Worm (Caenorhabditis elegans) whole organism, early embryonic: ENCODE results near the gene ung-1.

Experiments
- B0310.2 ChIP-seq: sonication (generic microtip); optimal IDR thresholded peaks from 2 replicates; lab custom pipeline; 2016; ENCODE audit warnings: mild to moderate bottlenecking, missing genetic modification characterization, missing compliant biosample characterization
- F13C5.2 ChIP-seq: sonication (generic microtip); optimal IDR thresholded peaks from 2 replicates; lab custom pipeline; 2017; ENCODE audit warnings: mild to moderate bottlenecking, missing genetic modification characterization, inconsistent platforms, missing compliant biosample characterization
- aly-1 ChIP-seq: sonication (generic microtip); optimal IDR thresholded peaks from 2 replicates; lab custom pipeline; 2016; ENCODE audit warnings: missing genetic modification characterization, missing compliant biosample characterization
- ama-1 ChIP-seq: fragments of 150-350 bp; optimal IDR thresholded peaks from 2 replicates; lab custom pipeline; 2014
- ceh-13 ChIP-seq: fragments of 200-800 bp; sonication (Bioruptor generic); optimal IDR thresholded peaks from 2 replicates; lab custom pipeline; 2018; ENCODE audit warnings: mild to moderate bottlenecking, missing genetic modification characterization, missing compliant biosample characterization
- ceh-36 ChIP-seq: sonication (generic microtip); optimal IDR thresholded peaks from 2 replicates; lab custom pipeline; 2016; ENCODE audit warnings: missing genetic modification characterization, inconsistent platforms, missing compliant biosample characterization
- ets-7 ChIP-seq: sonication (generic microtip); optimal IDR thresholded peaks from 2 replicates; lab custom pipeline; 2016; ENCODE audit warnings: missing genotype, missing genetic modification characterization, missing compliant biosample characterization
- flt-1 ChIP-seq: fragments of 200-800 bp; sonication (Bioruptor generic); IDR thresholded peaks from 2 replicates; pipeline ENCODE4 v1.3.6; 2022; ENCODE audit warnings: missing genetic modification characterization, missing compliant biosample characterization
- hmbx-1 ChIP-seq: sonication (generic microtip); optimal IDR thresholded peaks from 2 replicates; lab custom pipeline; 2016; ENCODE audit warnings: mild to moderate bottlenecking, missing genetic modification characterization, missing compliant biosample characterization
- hmg-4 ChIP-seq: fragments of 200-800 bp; sonication (Bioruptor generic); optimal IDR thresholded peaks from 2 replicates; lab custom pipeline; 2018; ENCODE audit warnings: mild to moderate bottlenecking, missing genetic modification characterization, missing compliant biosample characterization
- hnd-1 ChIP-seq: sonication (generic microtip); optimal IDR thresholded peaks from 2 replicates; lab custom pipeline; 2016; ENCODE audit warnings: missing genetic modification characterization, missing compliant biosample characterization
- pes-1 ChIP-seq: fragments of 200-800 bp; sonication (Bioruptor generic); IDR thresholded peaks from 2 replicates; pipeline ENCODE4 v1.3.6; 2022; ENCODE audit warnings: missing genetic modification reagents, missing genetic modification characterization, missing compliant biosample characterization
- scrt-1 ChIP-seq: fragments of 200-800 bp; sonication (Bioruptor generic); IDR thresholded peaks from 2 replicates; pipeline ENCODE4 v1.3.6; 2022; ENCODE audit warnings: missing genetic modification characterization, missing compliant biosample characterization
- sea-1 ChIP-seq: fragments of 200-800 bp; sonication (Bioruptor generic); conservative IDR thresholded peaks from 2 replicates; pipeline ENCODE4 v1.3.6; 2022; ENCODE audit warnings: missing genetic modification characterization, missing compliant biosample characterization
- tbx-11 ChIP-seq: fragments of 200-800 bp; sonication (Bioruptor generic); IDR thresholded peaks from 2 replicates; pipeline ENCODE4 v1.3.6; 2022; ENCODE audit warnings: missing genetic modification characterization, missing compliant biosample characterization
- tbx-37 ChIP-seq: fragments of 200-800 bp; sonication (Bioruptor generic); conservative IDR thresholded peaks from 2 replicates; pipeline ENCODE4 v1.3.6; 2022; ENCODE audit warnings: missing genetic modification reagents, missing genetic modification characterization, missing compliant biosample characterization
- tra-4 ChIP-seq: sonication (generic microtip); optimal IDR thresholded peaks from 2 replicates; lab custom pipeline; 2017; ENCODE audit warnings: missing genetic modification characterization, missing compliant biosample characterization

Gene ung-1

DNA sequence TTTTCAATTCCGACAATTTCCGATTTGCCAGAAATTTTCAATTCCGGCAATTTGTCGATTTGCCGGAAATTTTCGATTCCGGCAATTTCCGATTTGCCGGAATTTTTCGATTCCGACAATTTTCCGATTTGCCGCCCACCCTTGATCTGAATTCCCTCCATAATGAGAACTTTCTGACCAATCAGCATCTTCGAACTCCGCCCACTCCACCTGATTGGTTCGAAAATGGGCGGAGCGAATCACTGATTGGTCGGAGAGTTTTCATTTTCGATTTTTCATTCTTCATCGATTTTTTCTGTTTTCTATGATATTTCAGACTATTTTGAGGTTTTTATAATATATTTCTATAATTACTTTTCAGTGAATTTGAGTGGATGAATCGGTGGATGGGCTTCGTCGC is 19.7 kb downstream of the ung-1 start:
- TF ChIP-seq pes-1 (GFP tag; lab: Robert Waterston, UW) (no peak), ets-7 (tag; lab: Kevin White, UChicago) (no peak), B0310.2 (no peak), hmbx-1 (tag; lab: Kevin White, UChicago) (no peak), scrt-1 (GFP tag; lab: Robert Waterston, UW) (no peak), ama-1 (lab: Kevin White, UChicago) (no peak), tbx-37 (no peak), sea-1 (no peak), hnd-1 (no peak), ceh-36 (tag; lab: Kevin White, UChicago) (no peak), aly-1 (tag; lab: Kevin White, UChicago) (no peak), ceh-13 (no peak)

DNA sequence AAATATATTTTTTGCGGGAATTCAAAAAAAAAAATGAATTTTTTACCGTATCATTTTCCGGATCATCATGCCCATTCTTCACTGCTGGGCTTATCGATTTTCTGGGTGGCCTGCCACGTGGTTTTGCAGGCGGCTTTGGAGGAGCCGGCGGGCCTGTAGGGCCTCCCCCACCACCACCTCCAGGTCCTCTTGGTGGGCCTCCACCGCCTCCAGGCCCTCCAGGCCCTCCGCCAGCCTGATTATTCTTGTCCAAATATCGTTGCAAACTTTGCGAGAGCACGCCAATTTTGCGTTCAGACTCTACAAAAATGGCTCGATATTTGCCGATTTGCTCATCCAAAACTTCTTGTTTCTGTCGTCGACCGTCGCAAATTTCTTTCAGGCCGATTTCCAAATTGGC is 22.8 kb downstream of the ung-1 start:
- TF ChIP-seq tra-4, result no peak
- no peak for TF ChIP-seq ceh-13
- TF ChIP-seq F13C5.2 (tag; lab: Kevin White, UChicago), result no peak
- no peak for TF ChIP-seq aly-1 (tag; lab: Kevin White, UChicago)
- TF ChIP-seq hmg-4 (GFP tag; lab: Kevin White, UChicago), result no peak
- no peak for TF ChIP-seq hnd-1
- no peak for TF ChIP-seq flt-1
- TF ChIP-seq hmbx-1 (tag; lab: Kevin White, UChicago), result no peak
- TF ChIP-seq B0310.2, result no peak
- no peak for TF ChIP-seq tbx-37
- TF ChIP-seq pes-1 (GFP tag; lab: Robert Waterston, UW), result no peak
- no peak for TF ChIP-seq sea-1
- no peak for TF ChIP-seq ama-1 (lab: Kevin White, UChicago)
- no peak for TF ChIP-seq scrt-1 (GFP tag; lab: Robert Waterston, UW)
- TF ChIP-seq tbx-11 (GFP tag; lab: Robert Waterston, UW), result no peak

DNA sequence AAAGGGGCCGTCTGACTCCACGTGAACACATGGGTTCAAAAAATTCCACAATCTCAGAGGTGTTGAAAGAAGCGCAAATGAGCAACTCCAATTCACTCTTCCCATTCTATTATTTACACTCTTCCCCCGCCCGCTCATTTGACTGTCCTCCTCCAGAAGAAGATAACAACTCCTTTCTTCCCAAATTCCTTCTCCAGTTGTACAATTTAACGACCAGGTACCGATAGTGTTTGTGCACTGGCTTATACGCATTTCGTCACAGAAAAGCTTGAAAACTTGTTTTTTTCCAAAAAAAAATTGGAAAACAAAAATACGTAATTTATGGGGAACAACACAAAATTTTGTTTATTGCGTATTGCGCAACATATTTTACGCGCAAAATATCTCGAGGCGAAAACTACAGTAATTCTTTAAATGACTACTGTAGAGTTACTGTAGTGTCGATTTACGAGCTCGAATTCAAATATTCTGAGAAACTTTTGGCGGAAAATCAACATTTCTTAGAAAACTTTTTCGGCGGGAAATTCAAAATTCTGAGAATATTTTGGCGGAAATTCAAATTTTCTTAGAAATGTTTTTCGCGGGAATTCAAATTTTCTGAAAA is 24.5 kb downstream of the ung-1 start:
- TF ChIP-seq hnd-1, result no peak
- TF ChIP-seq ets-7 (tag; lab: Kevin White, UChicago), result no peak
- TF ChIP-seq tbx-11 (GFP tag; lab: Robert Waterston, UW), result no peak
- no peak for TF ChIP-seq B0310.2
- TF ChIP-seq sea-1, result no peak
- TF ChIP-seq ceh-36 (tag; lab: Kevin White, UChicago), result no peak
- TF ChIP-seq hmbx-1 (tag; lab: Kevin White, UChicago), result no peak
- TF ChIP-seq aly-1 (tag; lab: Kevin White, UChicago), result no peak
- TF ChIP-seq hmg-4 (GFP tag; lab: Kevin White, UChicago), result no peak
- TF ChIP-seq pes-1 (GFP tag; lab: Robert Waterston, UW), result no peak

- no peak for TF ChIP-seq sea-1
- no peak for TF ChIP-seq F13C5.2 (tag; lab: Kevin White, UChicago)
- TF ChIP-seq scrt-1 (GFP tag; lab: Robert Waterston, UW), result no peak
- no peak for TF ChIP-seq hmbx-1 (tag; lab: Kevin White, UChicago)
- no peak for TF ChIP-seq hnd-1
- no peak for TF ChIP-seq hmg-4 (GFP tag; lab: Kevin White, UChicago)
- TF ChIP-seq ceh-13, result no peak
- no peak for TF ChIP-seq ceh-36 (tag; lab: Kevin White, UChicago)
- TF ChIP-seq pes-1 (GFP tag; lab: Robert Waterston, UW), result no peak
- TF ChIP-seq tra-4, result no peak
These were observed 25.5 kb downstream of the ung-1 start for ce11 chrIII:11948437-11948836.

ce11 chrIII:11947527-11947926 is 26.4 kb downstream of the ung-1 start:
- TF ChIP-seq tra-4 (no peak), hmg-4 (GFP tag; lab: Kevin White, UChicago) (peak; percentile 1)

- TF ChIP-seq hmbx-1 (tag; lab: Kevin White, UChicago), result no peak
- TF ChIP-seq ama-1 (lab: Kevin White, UChicago), result no peak
These were observed 26.9 kb downstream of the ung-1 start, which contains the start of gene Y56A3A.7 for ce11 chrIII:11946973-11947372. TSS of gene Y56A3A.7 (minus strand) at chrIII:11947019.

DNA sequence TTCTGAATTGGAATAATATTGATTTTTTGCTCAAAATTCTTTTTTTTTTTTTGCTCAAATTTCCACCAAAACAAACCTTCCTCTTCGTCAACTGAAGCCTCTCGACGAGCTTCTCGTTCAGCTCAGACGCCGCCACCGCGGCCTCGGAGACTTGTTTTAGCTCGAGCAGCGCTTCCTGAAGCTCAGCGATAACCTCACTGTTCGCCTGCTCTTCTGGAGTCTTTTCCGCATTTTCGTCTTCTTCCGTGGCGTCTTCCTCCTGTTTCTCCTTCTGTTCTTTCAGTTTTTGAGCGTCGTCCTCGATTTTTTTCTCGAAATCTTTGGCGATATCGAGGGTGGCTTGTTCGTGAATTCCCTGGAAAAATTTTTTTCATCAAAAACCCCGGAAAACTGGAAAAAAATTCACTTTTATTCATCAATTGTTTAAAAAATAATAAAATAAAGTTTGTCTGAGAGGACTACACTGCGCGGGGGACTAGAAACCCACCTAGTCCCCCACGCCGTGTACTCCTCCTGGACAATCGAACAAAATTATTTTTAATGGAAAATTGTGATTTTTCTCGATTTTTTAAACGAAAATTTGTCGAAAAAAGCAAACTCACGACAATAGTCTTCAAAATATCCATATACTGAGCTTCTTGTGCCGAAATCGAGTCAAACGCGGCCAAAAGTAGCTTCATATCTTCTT is 27.7 kb downstream of the ung-1 start:
- no peak for TF ChIP-seq ama-1 (lab: Kevin White, UChicago)
- no peak for TF ChIP-seq F13C5.2 (tag; lab: Kevin White, UChicago)
- TF ChIP-seq B0310.2, result peak; percentile 35
- peak; percentile 53; the same call in 1 of the 2 replicates for TF ChIP-seq flt-1
- TF ChIP-seq hmg-4 (GFP tag; lab: Kevin White, UChicago), result no peak
- TF ChIP-seq tbx-37, result peak; percentile 87
- no peak for TF ChIP-seq ceh-13
- no peak for TF ChIP-seq aly-1 (tag; lab: Kevin White, UChicago)
- TF ChIP-seq hmbx-1 (tag; lab: Kevin White, UChicago), result peak; percentile 12
- TF ChIP-seq hnd-1, result no peak
- TF ChIP-seq pes-1 (GFP tag; lab: Robert Waterston, UW), result peak; percentile 80
- TF ChIP-seq tra-4, result peak; percentile 2
- 0 out of 2 replicates have a peak, but pooled peaks have one; percentile 28 for TF ChIP-seq tbx-11 (GFP tag; lab: Robert Waterston, UW)
- no peak for TF ChIP-seq scrt-1 (GFP tag; lab: Robert Waterston, UW)
- TF ChIP-seq ets-7 (tag; lab: Kevin White, UChicago), result peak; percentile 44
- peak; percentile 64; the same call in 1 of the 2 replicates for TF ChIP-seq sea-1
- no peak for TF ChIP-seq ceh-36 (tag; lab: Kevin White, UChicago)

DNA sequence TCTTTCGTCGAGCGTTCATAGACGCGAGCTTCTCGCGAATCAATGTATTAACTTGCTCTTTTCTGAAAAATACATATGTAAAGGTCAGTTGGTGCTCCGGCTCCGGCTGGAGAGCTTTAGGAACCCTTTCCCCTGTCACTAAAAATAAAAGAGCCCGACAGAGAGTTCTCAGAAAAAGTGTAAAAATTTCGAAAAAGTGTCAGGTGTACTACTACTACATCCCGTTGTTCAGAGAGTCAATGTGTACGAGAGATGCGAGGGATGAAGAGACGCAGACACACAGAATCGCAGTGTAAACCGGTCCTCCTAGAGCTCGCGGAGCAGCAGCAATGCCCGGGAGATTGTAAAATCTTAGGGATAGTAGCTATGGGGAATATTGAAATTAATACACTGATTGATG is 31.2 kb downstream of the ung-1 start:
- TF ChIP-seq tbx-37 (no peak), hmg-4 (GFP tag; lab: Kevin White, UChicago) (no peak), hmbx-1 (tag; lab: Kevin White, UChicago) (no peak), aly-1 (tag; lab: Kevin White, UChicago) (no peak), tra-4 (no peak), pes-1 (GFP tag; lab: Robert Waterston, UW) (no peak), ets-7 (tag; lab: Kevin White, UChicago) (no peak), F13C5.2 (tag; lab: Kevin White, UChicago) (no peak), flt-1 (no peak), scrt-1 (GFP tag; lab: Robert Waterston, UW) (no peak), hnd-1 (no peak), sea-1 (no peak), ceh-13 (no peak), ama-1 (lab: Kevin White, UChicago) (no peak)
